Fruit fly (Drosophila melanogaster) whole organism, prepupa: ENCODE results near the gene CG46505.
"Not testable (repeated sequence)": the region's sequence is repeated elsewhere in the genome, so short reads cannot be mapped to it uniquely, and the experiment has no call there.

Source experiments
- CG3919 ChIP-seq: fragments of 200-800 bp; sonication (Bioruptor generic); optimal IDR thresholded peaks from 3 replicates; lab custom pipeline; 2016; ENCODE audit warnings: missing biosample characterization, missing genetic modification characterization
- CG4318 ChIP-seq: fragments of 200-800 bp; sonication (Bioruptor generic); optimal IDR thresholded peaks from 3 replicates; lab custom pipeline; 2017; ENCODE audit warnings: missing biosample characterization, mild to moderate bottlenecking, missing genetic modification characterization
- CG8119 ChIP-seq: fragments of 200-800 bp; sonication (Bioruptor generic); IDR thresholded peaks from 3 replicates; pipeline ENCODE4 v1.3.6; 2022; ENCODE audit warnings: missing biosample characterization, missing genetic modification characterization
- Eip75B ChIP-seq: fragments of 200-800 bp; sonication (Bioruptor generic); optimal IDR thresholded peaks from 3 replicates; lab custom pipeline; 2016; ENCODE audit warnings: missing biosample characterization, missing genetic modification characterization

- not testable (repeated sequence) for TF ChIP-seq CG4318; CG3919 (GFP tag; lab: Kevin White, UChicago); CG8119 (GFP tag; lab: Robert Waterston, UW); Eip75B (GFP tag; lab: Kevin White, UChicago)
Measured at dm6 chrX:22201883-22202282, 49.2 kb downstream of the CG46505 start, which contains the start of gene CG46515.
